Worm (Caenorhabditis elegans) whole organism, L4 larva: ENCODE measurements around the gene xtr-1.

Experiments used
- ZK546.5 ChIP-seq, 2 experiments: sonication (generic microtip); optimal IDR thresholded peaks; 2 replicates each; lab custom pipeline; 2017; ENCODE audit warnings: missing biosample characterization in 2 of 2, missing genetic modification characterization in 2 of 2
- aha-1 ChIP-seq: fragments of 150-350 bp; peaks from one replicate; lab custom pipeline; 2014; ENCODE audit warnings: missing biosample characterization, missing genetic modification characterization
- fos-1 ChIP-seq: fragments of 150-350 bp; optimal IDR thresholded peaks from 2 replicates; lab custom pipeline; 2014; ENCODE audit warnings: missing biosample characterization, missing genetic modification characterization
- nhr-42 ChIP-seq: fragments of 200-800 bp; sonication (Bioruptor generic); IDR thresholded peaks from 2 replicates; pipeline ENCODE4 v1.3.6; 2022; ENCODE audit warnings: missing genetic modification characterization, missing compliant biosample characterization
- nhr-76 ChIP-seq: fragments of 150-350 bp; optimal IDR thresholded peaks from 2 replicates; lab custom pipeline; 2014; ENCODE audit warnings: missing biosample characterization, missing genetic modification characterization
- nhr-77 ChIP-seq: fragments of 150-350 bp; optimal IDR thresholded peaks from 2 replicates; lab custom pipeline; 2014; ENCODE audit warnings: missing biosample characterization, missing genetic modification characterization
- pha-4 ChIP-seq, 2 experiments: fragments of 150-350 bp in 1 of 2; fragments of 200-800 bp in 1 of 2; sonication (Bioruptor generic) in 1 of 2; IDR thresholded peaks in 1 of 2; optimal IDR thresholded peaks in 1 of 2; 2 replicates each; pipeline versions ENCODE4 v1.3.6 to Lab custom; 2014 to 2022; ENCODE audit warnings: missing genetic modification characterization in 2 of 2, missing genetic modification reagents in 2 of 2, missing biosample characterization in 1 of 2, missing compliant biosample characterization in 1 of 2
- tra-1 ChIP-seq: fragments of 200-800 bp; sonication (Bioruptor generic); IDR thresholded peaks from 2 replicates; pipeline ENCODE4 v1.3.6; 2022; ENCODE audit warnings: missing genetic modification reagents, missing genetic modification characterization, missing compliant biosample characterization

DNA sequence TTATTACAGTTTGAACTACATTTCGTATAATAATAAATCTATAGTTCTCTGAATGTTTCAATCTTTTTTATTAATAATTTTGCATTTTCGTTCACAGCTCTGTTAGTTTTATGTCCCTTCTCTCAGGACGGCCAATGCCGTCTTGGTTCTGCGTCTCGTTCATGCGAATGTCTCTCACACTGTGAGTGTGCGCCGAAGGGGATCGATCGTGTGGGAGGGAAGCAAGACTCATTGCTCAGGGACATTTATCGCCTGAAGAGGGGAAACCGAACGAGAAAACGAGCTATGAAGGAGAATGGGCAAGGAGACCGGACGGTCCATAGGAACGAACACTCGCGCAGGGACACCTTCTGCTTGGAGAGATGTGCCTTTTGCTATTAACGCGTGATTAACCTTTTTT is 46.4 kb downstream of the xtr-1 start:
- TF ChIP-seq aha-1 (peak; percentile 57), ZK546.5 (tag; optimal IDR thresholded peaks at IDR 0.05; lab: Kevin White, UChicago) (no peak), pha-4 (GFP tag; IDR thresholded peaks at IDR 0.05; lab: Robert Waterston, UW) (no peak), pha-4 (tag; optimal IDR thresholded peaks at IDR 0.05; lab: Kevin White, UChicago) (no peak), nhr-77 (no peak), fos-1 (tag; lab: Kevin White, UChicago) (no peak), tra-1 (GFP tag; lab: Robert Waterston, UW) (no peak), nhr-76 (tag; lab: Kevin White, UChicago) (no peak), nhr-42 (GFP tag; lab: Robert Waterston, UW) (no peak)
